Worm (Caenorhabditis elegans): Measurements from ENCODE around the gene cnc-5.

- TF ChIP-seq unc-62 (GFP tag; optimal IDR thresholded peaks at IDR 0.05) (no peak), Y53G8AR.9 (GFP tag; conservative IDR thresholded peaks at IDR 0.05) (no peak), B0035.1 (tag; optimal IDR thresholded peaks at IDR 0.05) (no peak)
Measured at ce11 chrV:1438205-1438604, 7.0 kb upstream of the cnc-5 start.

All from whole organism, young adult.